Worm (Caenorhabditis elegans): ENCODE measurements around the gene fbxb-50.

fbxb-50 gene

DNA sequence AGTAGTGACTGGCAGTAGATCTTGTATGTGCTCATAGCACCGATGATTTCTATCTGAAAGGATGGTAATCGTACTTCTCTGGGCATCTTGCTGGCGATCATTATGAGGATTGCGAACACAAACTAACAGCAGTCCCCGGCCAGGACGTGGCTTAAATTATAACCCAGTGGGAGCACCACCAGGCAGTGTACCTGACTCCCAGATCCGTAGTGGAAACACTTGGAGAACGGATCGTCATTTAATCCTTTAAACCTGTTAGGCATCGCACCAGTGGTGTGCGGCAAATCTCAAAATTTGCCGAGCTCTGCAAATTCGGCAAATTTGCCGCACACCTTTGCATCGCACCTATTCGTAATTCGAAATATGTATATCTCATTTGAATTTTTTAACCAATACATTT, 11.4 kb downstream of the fbxb-50 start, which contains the start of gene K05F6.8:
TSS of gene K05F6.8 (minus strand) at position 101 of the 400 bp plus-strand sequence.
- TF ChIP-seq gmeb-2 (tag; optimal IDR thresholded peaks at IDR 0.05), result no peak
- no peak for TF ChIP-seq unc-42 (tag; optimal IDR thresholded peaks at IDR 0.05)
- no peak for TF ChIP-seq che-1 (tag; optimal IDR thresholded peaks at IDR 0.05)
- no peak for TF ChIP-seq fax-1 (tag; optimal IDR thresholded peaks at IDR 0.05)
- TF ChIP-seq pag-3 (tag; optimal IDR thresholded peaks at IDR 0.05; ENCODE audit: borderline replicate concordance), result no peak
- no peak for TF ChIP-seq rnt-1 (tag; optimal IDR thresholded peaks at IDR 0.05)
- no peak for TF ChIP-seq ref-2 (tag; optimal IDR thresholded peaks at IDR 0.05)
- no peak for TF ChIP-seq pax-1 (tag; optimal IDR thresholded peaks at IDR 0.05)
- TF ChIP-seq elt-4 (tag; optimal IDR thresholded peaks at IDR 0.05), result no peak
- TF ChIP-seq C08G9.2 (tag; optimal IDR thresholded peaks at IDR 0.05), result no peak
- no peak for TF ChIP-seq elt-2 (tag; optimal IDR thresholded peaks at IDR 0.05)
- no peak for TF ChIP-seq lin-11 (tag; optimal IDR thresholded peaks at IDR 0.05)
- TF ChIP-seq unc-55 (GFP tag; optimal IDR thresholded peaks at IDR 0.05), result no peak
- no peak for TF ChIP-seq ztf-16 (tag; optimal IDR thresholded peaks at IDR 0.05)
- TF ChIP-seq nfya-1 (tag; optimal IDR thresholded peaks at IDR 0.05), result no peak

DNA sequence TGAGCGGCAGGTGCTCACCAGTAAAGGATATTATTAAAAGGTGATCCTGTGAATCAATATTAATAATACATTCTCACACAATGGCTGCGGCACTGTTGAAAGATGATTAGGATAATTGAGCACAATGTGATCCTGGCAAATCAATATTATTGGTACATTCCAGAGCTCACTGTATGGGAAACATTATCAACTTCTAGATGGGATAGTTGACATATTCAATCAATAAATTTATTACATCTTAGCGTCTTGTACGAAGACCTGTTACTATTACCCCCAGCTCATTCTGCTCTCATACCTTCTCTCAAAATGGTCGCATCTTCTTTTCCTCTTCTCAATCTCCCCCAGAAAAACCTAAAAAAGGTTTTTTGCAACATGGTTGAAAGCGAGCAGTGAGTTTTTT, 12.0 kb downstream of the fbxb-50 start, which contains the start of gene fbxb-49:
TSS of gene fbxb-49 (plus strand) at position 301 of the 400 bp plus-strand sequence.
- TF ChIP-seq ceh-24 (tag; optimal IDR thresholded peaks at IDR 0.05), result no peak
- no peak for TF ChIP-seq C08G9.2 (tag; optimal IDR thresholded peaks at IDR 0.05)
- no peak for TF ChIP-seq ceh-30 (tag; optimal IDR thresholded peaks at IDR 0.05)
- TF ChIP-seq pros-1 (tag; optimal IDR thresholded peaks at IDR 0.05), result no peak
- TF ChIP-seq ceh-18 (tag; optimal IDR thresholded peaks at IDR 0.05), result no peak
- no peak for TF ChIP-seq pax-1 (tag; optimal IDR thresholded peaks at IDR 0.05)
- no peak for TF ChIP-seq zip-5 (tag; optimal IDR thresholded peaks at IDR 0.05)
- no peak for TF ChIP-seq ref-2 (tag; optimal IDR thresholded peaks at IDR 0.05)
- TF ChIP-seq npax-4 (tag; optimal IDR thresholded peaks at IDR 0.05), result no peak
- TF ChIP-seq K02D7.2 (tag; optimal IDR thresholded peaks at IDR 0.05), result no peak
- no peak for TF ChIP-seq nhr-11 (tag; optimal IDR thresholded peaks at IDR 0.05)

DNA sequence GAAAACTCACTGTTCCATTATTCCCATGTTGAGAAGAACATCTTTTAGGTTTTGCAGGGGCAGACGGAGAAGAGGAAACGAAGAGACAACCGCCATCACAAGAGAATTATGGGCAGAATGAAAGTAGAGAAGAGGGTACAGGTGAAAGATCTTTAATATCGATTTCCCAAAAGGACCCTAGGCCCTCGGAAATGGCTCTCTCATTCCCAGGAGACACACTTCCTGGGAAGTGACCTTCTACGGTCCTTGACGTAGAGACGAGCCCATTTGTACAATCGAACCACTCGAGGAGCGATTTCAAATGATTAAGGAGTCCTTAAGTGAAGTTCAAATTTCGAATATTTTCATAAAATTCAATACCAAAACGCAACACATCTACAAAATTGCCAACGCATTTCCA, 14.8 kb downstream of the fbxb-50 start, which contains the start of gene fbxb-46:
TSS of gene fbxb-46 (minus strand) at position 101 of the 400 bp plus-strand sequence.
- no peak for TF ChIP-seq pha-2 (tag; optimal IDR thresholded peaks at IDR 0.05)
- TF ChIP-seq ceh-45 (GFP tag; IDR thresholded peaks at IDR 0.05), result no peak
- no peak for TF ChIP-seq sdc-2 (tag; optimal IDR thresholded peaks at IDR 0.05)

DNA sequence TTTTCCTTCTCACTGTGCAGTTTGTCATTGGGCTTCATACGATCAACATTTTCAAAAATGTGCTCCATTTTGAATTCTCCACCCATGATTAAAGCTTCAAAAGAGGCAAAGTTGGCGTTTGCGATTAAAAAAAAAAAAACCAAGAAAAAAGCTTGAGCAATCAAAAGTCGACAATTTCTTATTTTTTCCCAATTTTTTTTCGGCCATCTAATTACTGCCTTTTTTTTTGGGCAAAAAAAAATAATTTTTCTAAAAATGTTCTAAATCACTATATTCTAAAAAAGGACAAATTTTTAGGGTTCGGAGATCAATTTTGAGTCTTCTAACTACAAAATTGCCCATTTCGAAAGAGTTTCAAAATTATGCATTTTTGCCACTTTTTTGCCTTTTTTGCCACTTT, 19.8 kb downstream of the fbxb-50 start, which contains the start of gene K05F6.10:
TSS of gene K05F6.10 (minus strand) at position 101 of the 400 bp plus-strand sequence.
- TF ChIP-seq hlh-15 (tag; optimal IDR thresholded peaks at IDR 0.05) (no peak), syd-9 (tag; optimal IDR thresholded peaks at IDR 0.05) (no peak), unc-42 (tag; optimal IDR thresholded peaks at IDR 0.05) (no peak), hlh-30 (tag; optimal IDR thresholded peaks at IDR 0.05; ENCODE audit: insufficient read depth) (no peak), che-1 (tag; optimal IDR thresholded peaks at IDR 0.05) (no peak), ahr-1 (tag; optimal IDR thresholded peaks at IDR 0.05) (no peak), dmd-4 (tag; optimal IDR thresholded peaks at IDR 0.05; ENCODE audit: borderline replicate concordance) (no peak), npax-4 (tag; optimal IDR thresholded peaks at IDR 0.05) (no peak), ceh-30 (tag; optimal IDR thresholded peaks at IDR 0.05) (no peak), tbx-2 (tag; optimal IDR thresholded peaks at IDR 0.05) (no peak), ceh-34 (tag; optimal IDR thresholded peaks at IDR 0.05) (no peak), hlh-6 (tag; optimal IDR thresholded peaks at IDR 0.05) (no peak), elt-2 (tag; optimal IDR thresholded peaks at IDR 0.05) (no peak), F13H6.1 (tag; optimal IDR thresholded peaks at IDR 0.05) (no peak), dve-1 (tag; optimal IDR thresholded peaks at IDR 0.05) (no peak)

DNA sequence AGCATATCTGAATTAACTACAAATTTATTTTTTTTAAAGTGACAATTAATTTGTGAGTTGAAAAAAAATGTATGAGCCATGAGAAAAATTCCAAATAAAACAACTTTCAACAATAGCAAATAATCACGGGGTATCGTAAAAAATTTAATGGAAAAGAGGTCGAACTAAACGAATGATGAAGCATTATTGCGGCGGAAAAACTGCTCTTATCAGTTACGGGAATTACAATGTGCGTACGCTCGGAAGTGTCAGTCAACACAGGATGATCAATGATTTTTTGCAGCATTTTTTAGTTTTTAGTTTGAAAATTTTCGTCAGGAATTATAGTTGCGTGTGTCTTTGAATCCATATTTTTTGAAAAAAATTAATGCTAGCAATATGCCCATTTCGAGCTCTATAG, 20.5 kb downstream of the fbxb-50 start:
- TF ChIP-seq pax-1 (tag; optimal IDR thresholded peaks at IDR 0.05), result no peak
- no peak for TF ChIP-seq odd-2 (tag; optimal IDR thresholded peaks at IDR 0.05)
- no peak for TF ChIP-seq ets-4 (tag; optimal IDR thresholded peaks at IDR 0.05)
